Worm (Caenorhabditis elegans) whole organism, late embryonic: ENCODE data around the gene C50F4.1.

ENCODE experiments used
- che-1 ChIP-seq: sonication (generic microtip); optimal IDR thresholded peaks from 2 replicates; lab custom pipeline; 2016; ENCODE audit warnings: mild to moderate bottlenecking, missing genetic modification characterization, missing compliant biosample characterization
- fkh-10 ChIP-seq: fragments of 150-350 bp; optimal IDR thresholded peaks from 2 replicates; lab custom pipeline; 2014; ENCODE audit warnings: missing biosample characterization, missing genetic modification reagents, missing genetic modification characterization
- pqm-1 ChIP-seq: sonication (generic microtip); optimal IDR thresholded peaks from 2 replicates; lab custom pipeline; 2016; ENCODE audit warnings: missing genetic modification characterization, missing compliant biosample characterization

- TF ChIP-seq fkh-10 (GFP tag; lab: Kevin White, UChicago) = no peak
- no peak for TF ChIP-seq pqm-1 (tag; lab: Kevin White, UChicago)
- TF ChIP-seq che-1 = no peak
Measured at ce11 chrV:9500826-9501451, 25.7 kb upstream of the C50F4.1 start, which contains the start of gene swt-5.
